Worm (Caenorhabditis elegans) whole organism, late embryonic: Measurements from ENCODE around the gene srh-258.

Experiments used
- ceh-34 ChIP-seq: sonication (generic microtip); optimal IDR thresholded peaks from 2 replicates; lab custom pipeline; 2016; ENCODE audit warnings: mild to moderate bottlenecking, missing genetic modification characterization, missing compliant biosample characterization
- elt-2 ChIP-seq: sonication (generic microtip); optimal IDR thresholded peaks from 2 replicates; lab custom pipeline; 2016; ENCODE audit warnings: missing genetic modification reagents, missing genetic modification characterization, missing compliant biosample characterization
- lim-6 ChIP-seq: sonication (generic microtip); optimal IDR thresholded peaks from 2 replicates; lab custom pipeline; 2016; ENCODE audit warnings: missing genetic modification characterization, missing compliant biosample characterization
- pag-3 ChIP-seq: sonication (generic microtip); optimal IDR thresholded peaks from 2 replicates; lab custom pipeline; 2016; ENCODE audit warnings: missing compliant biosample characterization, missing genetic modification characterization, borderline replicate concordance
- pqm-1 ChIP-seq: sonication (generic microtip); optimal IDR thresholded peaks from 2 replicates; lab custom pipeline; 2016; ENCODE audit warnings: missing genetic modification characterization, missing compliant biosample characterization
- sdc-2 ChIP-seq: sonication (generic microtip); optimal IDR thresholded peaks from 2 replicates; lab custom pipeline; 2016; ENCODE audit warnings: missing genotype, missing genetic modification characterization, missing compliant biosample characterization
- tbx-2 ChIP-seq: sonication (generic microtip); optimal IDR thresholded peaks from 2 replicates; lab custom pipeline; 2016; ENCODE audit warnings: missing genetic modification characterization, missing compliant biosample characterization

- TF ChIP-seq sdc-2 (tag; lab: Kevin White, UChicago) (no peak), lim-6 (no peak), ceh-34 (tag; lab: Kevin White, UChicago) (no peak), elt-2 (tag; lab: Kevin White, UChicago) (no peak), pqm-1 (tag; lab: Kevin White, UChicago) (no peak), tbx-2 (tag; lab: Kevin White, UChicago) (no peak), pag-3 (no peak)
Observed at ce11 chrV:15394906-15395305, 10.1 kb upstream of the srh-258 start, which contains the start of gene T06E6.1.
